Fruit fly (Drosophila melanogaster) whole organism, prepupa: Measurements from ENCODE around the gene esg.

ENCODE experiments used
- Blimp-1 ChIP-seq: fragments of 200-800 bp; sonication (Bioruptor generic); optimal IDR thresholded peaks from 3 replicates; lab custom pipeline; 2017; ENCODE audit warnings: missing biosample characterization, missing genetic modification characterization, mild to moderate bottlenecking, moderate library complexity, missing genetic modification reagents
- CG10669 ChIP-seq: fragments of 200-800 bp; sonication (Bioruptor generic); optimal IDR thresholded peaks from 3 replicates; lab custom pipeline; 2018; ENCODE audit warnings: missing biosample characterization, mild to moderate bottlenecking, missing genetic modification characterization, moderate library complexity
- CG11294 ChIP-seq: fragments of 200-800 bp; sonication (Bioruptor generic); IDR thresholded peaks from 2 replicates; pipeline ENCODE4 v1.3.6; 2022; ENCODE audit warnings: missing biosample characterization, missing genetic modification characterization
- CG11762 ChIP-seq: fragments of 200-800 bp; sonication (Bioruptor generic); optimal IDR thresholded peaks from 3 replicates; lab custom pipeline; 2016; ENCODE audit warnings: missing biosample characterization, missing genetic modification characterization; ENCODE audit not compliant: insufficient read depth
- CG16779 ChIP-seq: fragments of 200-800 bp; sonication (Bioruptor generic); optimal IDR thresholded peaks from 3 replicates; lab custom pipeline; 2017; ENCODE audit warnings: missing biosample characterization, mild to moderate bottlenecking, missing genetic modification characterization
- CG31627 ChIP-seq: fragments of 200-800 bp; sonication (Bioruptor generic); optimal IDR thresholded peaks from 3 replicates; lab custom pipeline; 2016; ENCODE audit warnings: missing biosample characterization, missing genetic modification characterization
- CG34406 ChIP-seq: fragments of 200-800 bp; sonication (Bioruptor generic); optimal IDR thresholded peaks from 3 replicates; lab custom pipeline; 2016; ENCODE audit warnings: missing biosample characterization, missing genetic modification characterization
- CG3919 ChIP-seq: fragments of 200-800 bp; sonication (Bioruptor generic); optimal IDR thresholded peaks from 3 replicates; lab custom pipeline; 2016; ENCODE audit warnings: missing biosample characterization, missing genetic modification characterization
- CG4318 ChIP-seq: fragments of 200-800 bp; sonication (Bioruptor generic); optimal IDR thresholded peaks from 3 replicates; lab custom pipeline; 2017; ENCODE audit warnings: missing biosample characterization, mild to moderate bottlenecking, missing genetic modification characterization
- CG6163 ChIP-seq: fragments of 200-800 bp; sonication (Bioruptor generic); IDR thresholded peaks from 3 replicates; pipeline ENCODE4 v1.3.6; 2022; ENCODE audit warnings: missing biosample characterization, missing genetic modification characterization
- CG6276 ChIP-seq: fragments of 200-800 bp; sonication (Bioruptor generic); optimal IDR thresholded peaks from 2 replicates; lab custom pipeline; 2017; ENCODE audit warnings: missing biosample characterization, mild to moderate bottlenecking, missing genetic modification characterization
- CG6792 ChIP-seq: fragments of 200-800 bp; sonication (Bioruptor generic); optimal IDR thresholded peaks from 3 replicates; lab custom pipeline; 2016; ENCODE audit warnings: missing biosample characterization, missing genetic modification characterization
- CG8119 ChIP-seq: fragments of 200-800 bp; sonication (Bioruptor generic); IDR thresholded peaks from 3 replicates; pipeline ENCODE4 v1.3.6; 2022; ENCODE audit warnings: missing biosample characterization, missing genetic modification characterization
- CG8632 ChIP-seq: fragments of 200-800 bp; sonication (Bioruptor generic); optimal IDR thresholded peaks from 3 replicates; lab custom pipeline; 2016; ENCODE audit warnings: missing biosample characterization, missing genetic modification characterization
- CG9139 ChIP-seq: fragments of 200-800 bp; sonication (Bioruptor generic); optimal IDR thresholded peaks from 3 replicates; lab custom pipeline; 2017; ENCODE audit warnings: missing biosample characterization, mild to moderate bottlenecking, missing genetic modification characterization
- Eip75B ChIP-seq: fragments of 200-800 bp; sonication (Bioruptor generic); optimal IDR thresholded peaks from 3 replicates; lab custom pipeline; 2016; ENCODE audit warnings: missing biosample characterization, missing genetic modification characterization
- Eip78C ChIP-seq: fragments of 200-800 bp; sonication (Bioruptor generic); peaks from one replicate; lab custom pipeline; 2016; ENCODE audit warnings: missing biosample characterization, missing genetic modification characterization
- Eip93F ChIP-seq: fragments of 200-800 bp; sonication (Bioruptor generic); optimal IDR thresholded peaks from 2 replicates; lab custom pipeline; 2016; ENCODE audit warnings: missing biosample characterization, mild to moderate bottlenecking, missing genetic modification characterization
- Ets21C ChIP-seq: fragments of 200-800 bp; sonication (Bioruptor generic); optimal IDR thresholded peaks from 3 replicates; lab custom pipeline; 2016; ENCODE audit warnings: missing biosample characterization, missing genetic modification characterization
- Ets96B ChIP-seq: fragments of 200-800 bp; optimal IDR thresholded peaks from 2 replicates; lab custom pipeline; 2019; ENCODE audit warnings: missing biosample characterization, mild to moderate bottlenecking, missing genetic modification characterization, moderate library complexity
- Hr38 ChIP-seq: sonication (Bioruptor generic); optimal IDR thresholded peaks from 2 replicates; lab custom pipeline; 2016; ENCODE audit warnings: missing biosample characterization, missing genetic modification characterization
- Hr39 ChIP-seq: fragments of 200-800 bp; sonication (Bioruptor generic); optimal IDR thresholded peaks from 2 replicates; lab custom pipeline; 2016; ENCODE audit warnings: missing biosample characterization, missing genetic modification characterization
- Hr4 ChIP-seq: fragments of 200-800 bp; sonication (Bioruptor generic); optimal IDR thresholded peaks from 3 replicates; lab custom pipeline; 2016; ENCODE audit warnings: missing biosample characterization, missing genetic modification characterization
- Lpt ChIP-seq: fragments of 200-800 bp; sonication (Bioruptor generic); optimal IDR thresholded peaks from 3 replicates; lab custom pipeline; 2016; ENCODE audit warnings: missing biosample characterization, missing genetic modification characterization
- Met ChIP-seq: fragments of 200-800 bp; sonication (Bioruptor generic); optimal IDR thresholded peaks from 3 replicates; lab custom pipeline; 2016; ENCODE audit warnings: missing biosample characterization, missing genetic modification characterization
- OdsH ChIP-seq: fragments of 200-800 bp; sonication (Bioruptor generic); optimal IDR thresholded peaks from 3 replicates; lab custom pipeline; 2016; ENCODE audit warnings: missing biosample characterization, missing genetic modification characterization
- Sox102F ChIP-seq: fragments of 200-800 bp; sonication (Bioruptor generic); optimal IDR thresholded peaks from 2 replicates; lab custom pipeline; 2016; ENCODE audit warnings: missing biosample characterization, mild to moderate bottlenecking, missing genetic modification characterization
- Sox14 ChIP-seq: fragments of 200-800 bp; sonication (Bioruptor generic); optimal IDR thresholded peaks from 3 replicates; lab custom pipeline; 2016; ENCODE audit warnings: missing biosample characterization, missing genetic modification characterization
- Sox15 ChIP-seq: fragments of 200-800 bp; sonication (Bioruptor generic); optimal IDR thresholded peaks from 3 replicates; lab custom pipeline; 2016; ENCODE audit warnings: missing biosample characterization, missing genetic modification characterization
- achi ChIP-seq: fragments of 200-800 bp; sonication (Bioruptor generic); optimal IDR thresholded peaks from 3 replicates; lab custom pipeline; 2016; ENCODE audit warnings: missing biosample characterization, missing genetic modification characterization
- acj6 ChIP-seq: fragments of 200-800 bp; sonication (Bioruptor generic); optimal IDR thresholded peaks from 3 replicates; lab custom pipeline; 2016; ENCODE audit warnings: missing biosample characterization, missing genetic modification characterization
- cyc ChIP-seq: fragments of 200-800 bp; sonication (Bioruptor generic); optimal IDR thresholded peaks from 3 replicates; lab custom pipeline; 2016; ENCODE audit warnings: missing biosample characterization, missing genetic modification characterization
- dsx ChIP-seq: fragments of 200-800 bp; optimal IDR thresholded peaks from 3 replicates; lab custom pipeline; 2019; ENCODE audit warnings: missing biosample characterization, mild to moderate bottlenecking, missing genetic modification characterization, moderate library complexity; ENCODE audit not compliant: poor library complexity, severe bottlenecking
- eg ChIP-seq: fragments of 200-800 bp; sonication (Bioruptor generic); IDR thresholded peaks from 3 replicates; pipeline ENCODE4 v1.3.6; 2022; ENCODE audit warnings: missing biosample characterization, missing genetic modification characterization
- fd59A ChIP-seq: fragments of 200-800 bp; sonication (Bioruptor generic); optimal IDR thresholded peaks from 2 replicates; lab custom pipeline; 2017; ENCODE audit warnings: missing biosample characterization, mild to moderate bottlenecking, missing genetic modification characterization, missing genetic modification reagents
- fkh ChIP-seq: fragments of 200-800 bp; sonication (Bioruptor generic); optimal IDR thresholded peaks from 3 replicates; lab custom pipeline; 2017; ENCODE audit warnings: missing biosample characterization, mild to moderate bottlenecking, missing genetic modification characterization, moderate library complexity
- lz ChIP-seq: fragments of 200-800 bp; sonication (Bioruptor generic); optimal IDR thresholded peaks from 3 replicates; lab custom pipeline; 2016; ENCODE audit warnings: missing biosample characterization, missing genetic modification characterization
- pdm3 ChIP-seq: fragments of 200-800 bp; sonication (Bioruptor generic); optimal IDR thresholded peaks from 3 replicates; lab custom pipeline; 2016; ENCODE audit warnings: missing biosample characterization, missing genetic modification characterization
- salr ChIP-seq, 2 experiments: fragments of 200-800 bp; sonication (Bioruptor generic); optimal IDR thresholded peaks; 3 replicates each; lab custom pipeline; 2016 to 2018; ENCODE audit warnings: missing biosample characterization in 2 of 2, missing genetic modification characterization in 2 of 2, mild to moderate bottlenecking in 1 of 2
- ss ChIP-seq, 2 experiments: fragments of 200-800 bp; sonication (Bioruptor generic); optimal IDR thresholded peaks; 2 replicates in 1 of 2; 3 replicates in 1 of 2; lab custom pipeline; 2017 to 2018; ENCODE audit warnings: mild to moderate bottlenecking in 2 of 2, missing biosample characterization in 2 of 2, missing genetic modification characterization in 2 of 2, moderate library complexity in 1 of 2
- svp ChIP-seq: fragments of 200-800 bp; sonication (Bioruptor generic); peaks from one replicate; lab custom pipeline; 2016; ENCODE audit warnings: missing biosample characterization, missing genetic modification characterization
- topi ChIP-seq: fragments of 200-800 bp; sonication (Bioruptor generic); optimal IDR thresholded peaks from 3 replicates; lab custom pipeline; 2016; ENCODE audit warnings: missing biosample characterization, missing genetic modification characterization

esg gene

DNA sequence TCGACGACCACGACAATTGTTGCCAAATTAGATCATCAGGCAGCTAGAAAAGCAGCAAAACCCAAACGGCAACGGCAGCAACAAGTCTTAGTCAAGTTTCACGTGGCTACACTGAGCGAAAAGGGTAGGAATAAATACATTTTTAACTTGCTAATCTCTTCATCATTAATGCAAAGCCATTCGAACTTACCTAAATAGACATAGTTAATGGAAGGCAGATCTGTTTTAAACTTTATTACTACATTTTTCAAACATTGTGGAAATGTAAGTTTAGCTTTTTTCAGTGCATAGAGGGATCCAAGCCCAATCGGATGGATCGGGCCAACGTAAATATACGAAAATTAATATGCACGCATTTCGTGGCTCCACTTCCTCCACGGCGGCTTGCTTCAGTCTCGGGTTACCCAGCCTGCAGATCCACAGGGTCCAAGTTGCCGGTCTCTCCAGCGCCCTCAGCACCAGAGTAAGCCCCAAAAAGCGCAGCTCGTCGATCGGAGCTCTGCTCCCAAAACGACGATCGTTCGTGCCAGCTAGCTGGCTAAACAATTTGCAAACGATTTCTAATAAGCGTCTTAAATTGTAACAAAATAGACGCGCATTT, 3.7 kb downstream of the esg start (continued):
- TF ChIP-seq Sox102F (GFP tag; lab: Kevin White, UChicago), result no peak
- no peak for TF ChIP-seq CG8632 (GFP tag; lab: Kevin White, UChicago)
- TF ChIP-seq topi (GFP tag; lab: Kevin White, UChicago), result peak; percentile 15
- peak; percentile 32 for TF ChIP-seq acj6 (GFP tag; lab: Kevin White, UChicago)
- TF ChIP-seq eg (GFP tag; lab: Robert Waterston, UW), result no peak
- peak; percentile 40 for TF ChIP-seq OdsH
- TF ChIP-seq CG8119 (GFP tag; lab: Robert Waterston, UW), result peak; percentile 36; the same call in 1 of the 3 replicates
- TF ChIP-seq fd59A (GFP tag; lab: Kevin White, UChicago), result peak; percentile 8
- TF ChIP-seq CG10669 (GFP tag; lab: Kevin White, UChicago), result peak; percentile 15
- TF ChIP-seq Sox15 (GFP tag; lab: Kevin White, UChicago), result no peak
- peak; percentile 8 for TF ChIP-seq svp (GFP tag; lab: Kevin White, UChicago)
- TF ChIP-seq Hr39 (GFP tag; lab: Kevin White, UChicago), result peak; percentile 35
- peak; percentile 24 for TF ChIP-seq Met (GFP tag; lab: Kevin White, UChicago)
- TF ChIP-seq CG9139 (GFP tag; lab: Kevin White, UChicago), result no peak
- TF ChIP-seq Hr4 (GFP tag; lab: Kevin White, UChicago), result peak; percentile 39
- peak in 1 of 2 experiments; percentile 2 for TF ChIP-seq salr (GFP tag; optimal IDR thresholded peaks at IDR 0.05; lab: Kevin White, UChicago)
- TF ChIP-seq CG6276 (GFP tag; lab: Kevin White, UChicago), result no peak
- TF ChIP-seq CG34406 (GFP tag; lab: Kevin White, UChicago), result peak; percentile 30
- no peak for TF ChIP-seq ss (GFP tag; optimal IDR thresholded peaks at IDR 0.05; lab: Kevin White, UChicago)
- no peak for TF ChIP-seq CG6792 (GFP tag; lab: Kevin White, UChicago)
- TF ChIP-seq CG31627 (GFP tag; lab: Kevin White, UChicago), result peak; percentile 29
- TF ChIP-seq CG11762 (GFP tag; lab: Kevin White, UChicago), result no peak
- TF ChIP-seq dsx (GFP tag; lab: Kevin White, UChicago), result no peak
- TF ChIP-seq Ets21C (GFP tag; lab: Kevin White, UChicago), result no peak
- TF ChIP-seq pdm3, result peak; percentile 19
- TF ChIP-seq CG16779 (tag; lab: Kevin White, UChicago), result no peak
- TF ChIP-seq CG11294 (GFP tag; lab: Robert Waterston, UW), result no peak
- TF ChIP-seq cyc (GFP tag; lab: Kevin White, UChicago), result no peak
- peak; percentile 31 for TF ChIP-seq Ets96B (tag; lab: Kevin White, UChicago)
- TF ChIP-seq Sox14, result peak; percentile 22
- TF ChIP-seq Eip75B, result peak; percentile 30
- peak; percentile 12 for TF ChIP-seq lz (GFP tag; lab: Kevin White, UChicago)
- peak; percentile 53 for TF ChIP-seq CG3919 (GFP tag; lab: Kevin White, UChicago)
- no peak for TF ChIP-seq Eip93F (GFP tag; lab: Kevin White, UChicago)
- TF ChIP-seq achi, result peak; percentile 31
- peak; percentile 14 for TF ChIP-seq Lpt (GFP tag; lab: Kevin White, UChicago)
- TF ChIP-seq Blimp-1 (GFP tag; lab: Kevin White, UChicago), result no peak
- TF ChIP-seq, all 60 proteins: peak for 29

DNA sequence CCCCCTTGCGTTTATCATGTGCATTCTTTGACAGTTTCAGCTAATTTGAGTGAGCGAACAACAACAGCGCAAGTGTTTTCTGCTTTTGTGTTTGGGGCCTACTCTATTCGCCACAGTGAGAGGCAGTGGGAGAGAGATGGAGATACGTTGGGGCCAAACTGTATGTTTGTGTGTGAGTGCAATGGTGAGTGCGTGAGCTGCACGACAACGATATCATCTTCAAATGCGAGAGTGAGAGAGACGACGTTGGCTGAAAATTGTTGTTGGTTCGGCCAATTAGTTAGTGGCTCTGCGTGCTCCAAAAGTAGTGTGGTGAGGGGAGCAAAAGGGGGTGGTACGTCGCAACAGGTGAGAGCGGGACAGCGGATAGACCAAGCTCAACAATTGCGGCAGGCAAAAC, 5.9 kb downstream of the esg start:
- TF ChIP-seq Sox102F (GFP tag; lab: Kevin White, UChicago) (no peak), OdsH (no peak), CG6163 (no peak), CG4318 (no peak), Eip78C (GFP tag; lab: Kevin White, UChicago) (peak; percentile 49), CG6276 (GFP tag; lab: Kevin White, UChicago) (peak; percentile 22), ss (GFP tag; optimal IDR thresholded peaks at IDR 0.05; lab: Kevin White, UChicago) (peak in 1 of 2 experiments; percentile 61), Eip93F (GFP tag; lab: Kevin White, UChicago) (no peak), fkh (peak; percentile 33), Hr38 (GFP tag; lab: Kevin White, UChicago) (no peak)
